Worm (Caenorhabditis elegans) whole organism, late embryonic: ENCODE measurements around the gene rgs-10.

Experiments
- ama-1 ChIP-seq: fragments of 150-350 bp; optimal IDR thresholded peaks from 2 replicates; lab custom pipeline; 2014
- ceh-18 ChIP-seq: sonication (generic microtip); optimal IDR thresholded peaks from 2 replicates; lab custom pipeline; 2016; ENCODE audit warnings: missing genetic modification characterization, missing compliant biosample characterization
- dve-1 ChIP-seq: sonication (generic microtip); optimal IDR thresholded peaks from 2 replicates; lab custom pipeline; 2017; ENCODE audit warnings: antibody characterized with exemption, mild to moderate bottlenecking, missing genetic modification characterization, missing compliant biosample characterization
- elt-4 ChIP-seq: sonication (generic microtip); optimal IDR thresholded peaks from 2 replicates; lab custom pipeline; 2016; ENCODE audit warnings: missing genetic modification characterization, missing compliant biosample characterization
- nhr-232 ChIP-seq: sonication (generic microtip); optimal IDR thresholded peaks from 2 replicates; lab custom pipeline; 2016; ENCODE audit warnings: missing genetic modification characterization, missing compliant biosample characterization
- pat-9 ChIP-seq: fragments of 200-800 bp; sonication (Bioruptor generic); optimal IDR thresholded peaks from 2 replicates; lab custom pipeline; 2018; ENCODE audit warnings: mild to moderate bottlenecking, missing genetic modification characterization, moderate library complexity, missing compliant biosample characterization
- pha-2 ChIP-seq: sonication (generic microtip); optimal IDR thresholded peaks from 2 replicates; lab custom pipeline; 2017; ENCODE audit warnings: mild to moderate bottlenecking, missing genetic modification characterization, missing compliant biosample characterization
- pha-4 ChIP-seq: fragments of 150-350 bp; optimal IDR thresholded peaks from 2 replicates; lab custom pipeline; 2018; ENCODE audit warnings: missing biosample characterization, missing genetic modification reagents, missing genetic modification characterization
- pros-1 ChIP-seq: fragments of 150-350 bp; optimal IDR thresholded peaks from 2 replicates; lab custom pipeline; 2014; ENCODE audit warnings: missing biosample characterization, missing genetic modification reagents, missing genetic modification characterization
- rnt-1 ChIP-seq: sonication (generic microtip); optimal IDR thresholded peaks from 2 replicates; lab custom pipeline; 2016; ENCODE audit warnings: missing genetic modification characterization, missing compliant biosample characterization
- unc-86 ChIP-seq: sonication (generic microtip); optimal IDR thresholded peaks from 2 replicates; lab custom pipeline; 2016; ENCODE audit warnings: missing genetic modification characterization, missing compliant biosample characterization
- zip-5 ChIP-seq: sonication (generic microtip); optimal IDR thresholded peaks from 2 replicates; lab custom pipeline; 2016; ENCODE audit warnings: missing genetic modification characterization, missing compliant biosample characterization

DNA sequence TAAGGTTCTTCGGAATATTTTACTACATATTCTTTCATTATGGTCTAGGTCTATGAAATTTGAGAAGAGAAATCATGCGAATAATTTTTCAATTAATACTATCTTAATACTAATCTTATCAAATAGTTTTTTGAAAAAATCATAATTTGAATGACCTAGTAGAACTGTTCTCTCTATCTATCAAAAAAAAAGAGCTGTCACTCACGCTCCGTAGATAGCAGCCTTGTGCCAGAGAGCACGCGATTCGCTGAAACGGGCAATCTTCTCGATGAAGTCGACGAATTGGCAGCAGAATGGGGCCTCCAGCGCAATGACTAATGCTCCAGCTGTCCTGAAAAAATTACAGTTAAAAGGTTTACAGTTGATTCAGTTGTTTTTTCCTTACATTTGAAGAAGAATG, 7.1 kb downstream of the rgs-10 start:
- TF ChIP-seq pros-1 (tag; lab: Kevin White, UChicago) (no peak), ama-1 (lab: Kevin White, UChicago) (no peak), pha-2 (tag; lab: Kevin White, UChicago) (no peak), elt-4 (tag; lab: Kevin White, UChicago) (no peak), dve-1 (tag; lab: Kevin White, UChicago) (no peak), rnt-1 (tag; lab: Kevin White, UChicago) (no peak), ceh-18 (tag; lab: Kevin White, UChicago) (no peak), zip-5 (no peak), pat-9 (no peak), nhr-232 (no peak), unc-86 (tag; lab: Kevin White, UChicago) (no peak), pha-4 (no peak)
